Fruit fly (Drosophila melanogaster): ENCODE measurements around the gene betaNACtes2.

The betaNACtes2 gene

DNA sequence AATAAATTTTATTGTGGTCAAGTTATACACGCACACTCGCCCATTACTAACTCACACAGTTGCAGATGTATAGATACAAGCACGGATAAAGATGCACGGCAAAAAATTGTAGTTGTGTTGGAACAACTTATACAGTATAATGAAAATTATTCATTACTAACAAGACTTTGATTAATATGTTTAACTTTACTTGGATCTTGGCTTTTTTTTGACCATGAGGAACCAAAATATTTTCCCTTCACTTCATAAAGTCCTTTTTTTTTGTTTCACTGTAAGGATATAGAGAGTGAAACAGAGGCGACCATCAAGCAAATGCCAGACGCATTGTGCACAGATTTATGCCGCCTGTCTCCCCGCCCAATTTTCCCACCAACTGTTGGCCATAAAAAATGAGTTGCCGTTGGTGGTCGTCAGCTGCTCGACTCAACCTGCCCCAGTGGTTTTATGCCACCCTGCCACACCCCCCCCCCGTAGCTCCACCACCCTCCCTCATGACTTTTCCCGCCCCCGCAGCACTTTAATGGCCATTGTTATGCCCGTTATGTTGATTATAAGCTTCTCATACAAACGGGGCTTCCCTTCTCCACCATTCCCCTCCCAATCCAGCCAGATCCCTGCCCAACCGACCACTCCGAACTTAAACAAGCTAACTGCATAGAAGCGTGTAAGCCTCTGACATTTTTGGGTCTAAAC, 16.3 kb upstream of the betaNACtes2 start (continued):
- TF ChIP-seq luna (GFP tag; optimal IDR thresholded peaks at IDR 0.05) = no peak
- no peak for TF ChIP-seq CG10274 (GFP tag; optimal IDR thresholded peaks at IDR 0.05)
- TF ChIP-seq CG6683 (GFP tag; optimal IDR thresholded peaks at IDR 0.05) = no peak
- TF ChIP-seq tap (tag; optimal IDR thresholded peaks at IDR 0.05) = no peak
- no peak for TF ChIP-seq D19A (tag; optimal IDR thresholded peaks at IDR 0.05)
- TF ChIP-seq NC2β (GFP tag; optimal IDR thresholded peaks at IDR 0.05) = no peak
- no peak for TF ChIP-seq br (optimal IDR thresholded peaks at IDR 0.05)
- TF ChIP-seq CG10979 (tag; optimal IDR thresholded peaks at IDR 0.05) = peak; percentile 11
- TF ChIP-seq ro (GFP tag; IDR thresholded peaks at IDR 0.05) = no peak
- no peak for TF ChIP-seq CG8765 (GFP tag; IDR thresholded peaks at IDR 0.05)
- peak; percentile 26 for TF ChIP-seq CG15269 (tag; optimal IDR thresholded peaks at IDR 0.05)
- peak; percentile 21; the same call in 1 of the 2 replicates for TF ChIP-seq Xrp1 (GFP tag; IDR thresholded peaks at IDR 0.05)
- peak; percentile 23 for TF ChIP-seq Fer1 (GFP tag; optimal IDR thresholded peaks at IDR 0.05)
- TF ChIP-seq trh (GFP tag; optimal IDR thresholded peaks at IDR 0.05) = no peak
- TF ChIP-seq abd-A (tag; optimal IDR thresholded peaks at IDR 0.05) = peak; percentile 76
- TF ChIP-seq Gsc (GFP tag; IDR thresholded peaks at IDR 0.05) = no peak
- TF ChIP-seq ssp (GFP tag; IDR thresholded peaks at IDR 0.05) = no peak
- TF ChIP-seq CG11696 (GFP tag; IDR thresholded peaks at IDR 0.05) = no peak
- no peak for TF ChIP-seq CG18764 (GFP tag; optimal IDR thresholded peaks at IDR 0.05)
- no peak for TF ChIP-seq CG31441 (GFP tag; IDR thresholded peaks at IDR 0.05)
- peak; percentile 48 for TF ChIP-seq dmrt99B (tag; optimal IDR thresholded peaks at IDR 0.05)
- TF ChIP-seq gem (tag; optimal IDR thresholded peaks at IDR 0.05) = peak; percentile 44
- no peak for TF ChIP-seq CG18476 (GFP tag; optimal IDR thresholded peaks at IDR 0.05)
- peak; percentile 39 for TF ChIP-seq Sox102F (GFP tag; optimal IDR thresholded peaks at IDR 0.05)
- TF ChIP-seq yki (optimal IDR thresholded peaks at IDR 0.05) = no peak
- TF ChIP-seq sc (optimal IDR thresholded peaks at IDR 0.05) = no peak
- no peak for TF ChIP-seq sc (GFP tag; optimal IDR thresholded peaks at IDR 0.05)
- TF ChIP-seq NfI (GFP tag; optimal IDR thresholded peaks at IDR 0.05) = no peak
- TF ChIP-seq ash1 (GFP tag; optimal IDR thresholded peaks at IDR 0.05) = no peak
- no peak for TF ChIP-seq CG7271 (tag; optimal IDR thresholded peaks at IDR 0.05)
- TF ChIP-seq Bgb (GFP tag; IDR thresholded peaks at IDR 0.05; ENCODE audit: partially characterized antibody) = no peak
- no peak for TF ChIP-seq CG13123 (GFP tag; optimal IDR thresholded peaks at IDR 0.05)
- TF ChIP-seq nau (GFP tag; optimal IDR thresholded peaks at IDR 0.05) = no peak
- peak; percentile 12 for TF ChIP-seq unpg (GFP tag; optimal IDR thresholded peaks at IDR 0.05)
- TF ChIP-seq sd (tag; optimal IDR thresholded peaks at IDR 0.05) = no peak
- peak; percentile 10 for TF ChIP-seq CG13424 (tag; optimal IDR thresholded peaks at IDR 0.05)
- no peak for TF ChIP-seq H15 (GFP tag; IDR thresholded peaks at IDR 0.05)
- no peak for TF ChIP-seq CG11456 (GFP tag; IDR thresholded peaks at IDR 0.05)
- TF ChIP-seq CG15601 (tag; optimal IDR thresholded peaks at IDR 0.05) = no peak
- TF ChIP-seq Hr51 (GFP tag; optimal IDR thresholded peaks at IDR 0.05) = peak in 1 of 2 experiments; percentile 12
- no peak for TF ChIP-seq CG33557 (GFP tag; optimal IDR thresholded peaks at IDR 0.05)
- TF ChIP-seq CG17802 (tag; optimal IDR thresholded peaks at IDR 0.05) = no peak
- peak; percentile 4 for TF ChIP-seq Hmr (GFP tag; optimal IDR thresholded peaks at IDR 0.05)
- no peak for TF ChIP-seq ems (GFP tag; optimal IDR thresholded peaks at IDR 0.05)
- peak; percentile 11 for TF ChIP-seq fd96Cb (tag; optimal IDR thresholded peaks at IDR 0.05)
- no peak for TF ChIP-seq Atf6 (GFP tag; IDR thresholded peaks at IDR 0.05)
- TF ChIP-seq CG14860 (GFP tag; IDR thresholded peaks at IDR 0.05; ENCODE audit: partially characterized antibody) = no peak
- TF ChIP-seq Xbp1 (GFP tag; optimal IDR thresholded peaks at IDR 0.05) = peak; percentile 1
- TF ChIP-seq CG30020 (tag; optimal IDR thresholded peaks at IDR 0.05) = no peak
- no peak for TF ChIP-seq Bdp1 (GFP tag; optimal IDR thresholded peaks at IDR 0.05)
- no peak for TF ChIP-seq CG14667 (GFP tag; IDR thresholded peaks at IDR 0.05)
